Worm (Caenorhabditis elegans): ENCODE results near the gene F54F7.10.

ce11 chrX:11902661-11903060, 39.3 kb downstream of the F54F7.10 start, which contains the start of gene Y62H9A.10:
- TF ChIP-seq med-1 (GFP tag; optimal IDR thresholded peaks at IDR 0.05; ENCODE audit: insufficient read depth) (no peak), klf-2 (GFP tag; conservative IDR thresholded peaks at IDR 0.05) (no peak), ztf-23 (GFP tag; IDR thresholded peaks at IDR 0.05) (no peak)

Measured in whole organism, midembryonic.